Fruit fly (Drosophila melanogaster) whole organism, embryonic: ENCODE results near the gene CG14965.

Experiments used
- Adf1 ChIP-seq: fragments of 200-800 bp; sonication (Bioruptor generic); IDR thresholded peaks from 2 replicates; pipeline ENCODE4 v1.3.6; 2022; ENCODE audit warnings: missing biosample characterization, missing genetic modification characterization
- Bgb ChIP-seq: fragments of 200-800 bp; sonication (Bioruptor generic); IDR thresholded peaks from 2 replicates; pipeline ENCODE4 v1.3.6; 2022; ENCODE audit warnings: missing biosample characterization, missing genetic modification characterization; ENCODE audit not compliant: partially characterized antibody
- CG10209 ChIP-seq: fragments of 200-800 bp; sonication (Bioruptor generic); optimal IDR thresholded peaks from 3 replicates; lab custom pipeline; 2017; ENCODE audit warnings: missing biosample characterization, mild to moderate bottlenecking, missing genetic modification characterization, missing genetic modification reagents
- CG10267 ChIP-seq: fragments of 200-800 bp; sonication (Bioruptor generic); optimal IDR thresholded peaks from 2 replicates; lab custom pipeline; 2018; ENCODE audit warnings: missing biosample characterization, mild to moderate bottlenecking, missing genetic modification characterization, moderate library complexity
- CG12071 ChIP-seq: fragments of 200-800 bp; sonication (Bioruptor generic); optimal IDR thresholded peaks from 3 replicates; lab custom pipeline; 2018; ENCODE audit warnings: missing biosample characterization, mild to moderate bottlenecking, missing genetic modification characterization
- CG15011 ChIP-seq: fragments of 200-800 bp; sonication (Bioruptor generic); optimal IDR thresholded peaks from 3 replicates; lab custom pipeline; 2018; ENCODE audit warnings: missing biosample characterization, mild to moderate bottlenecking, missing genetic modification characterization
- CG17829 ChIP-seq: fragments of 200-800 bp; optimal IDR thresholded peaks from 2 replicates; lab custom pipeline; 2019; ENCODE audit warnings: missing biosample characterization, mild to moderate bottlenecking, missing genetic modification characterization, moderate library complexity
- CG2875 ChIP-seq: fragments of 200-800 bp; sonication (Bioruptor generic); optimal IDR thresholded peaks from 2 replicates; lab custom pipeline; 2017; ENCODE audit warnings: missing biosample characterization, mild to moderate bottlenecking, missing genetic modification characterization, missing genetic modification reagents
- CG30403 ChIP-seq: fragments of 200-800 bp; sonication (Bioruptor generic); optimal IDR thresholded peaks from 3 replicates; lab custom pipeline; 2016; ENCODE audit warnings: missing biosample characterization, missing genetic modification characterization
- CG31365 ChIP-seq: fragments of 200-800 bp; sonication (Bioruptor generic); optimal IDR thresholded peaks from 2 replicates; lab custom pipeline; 2018; ENCODE audit warnings: missing biosample characterization, mild to moderate bottlenecking, missing genetic modification characterization
- CG32532 ChIP-seq: fragments of 200-800 bp; sonication (Bioruptor generic); IDR thresholded peaks from 2 replicates; pipeline ENCODE4 v1.3.6; 2022; ENCODE audit warnings: missing biosample characterization, missing genetic modification characterization
- CG34224 ChIP-seq: fragments of 200-800 bp; sonication (Bioruptor generic); IDR thresholded peaks from 3 replicates; pipeline ENCODE4 v1.3.6; 2022; ENCODE audit warnings: missing biosample characterization, missing genetic modification characterization; ENCODE audit not compliant: partially characterized antibody
- CG4424 ChIP-seq: fragments of 200-800 bp; sonication (Bioruptor generic); optimal IDR thresholded peaks from 3 replicates; lab custom pipeline; 2016; ENCODE audit warnings: missing biosample characterization, missing genetic modification characterization
- CG6765 ChIP-seq: fragments of 200-800 bp; sonication (Bioruptor generic); optimal IDR thresholded peaks from 3 replicates; lab custom pipeline; 2017; ENCODE audit warnings: missing biosample characterization, mild to moderate bottlenecking, missing genetic modification characterization
- CG6791 ChIP-seq: fragments of 200-800 bp; sonication (Bioruptor generic); IDR thresholded peaks from 3 replicates; pipeline ENCODE4 v1.3.6; 2022; ENCODE audit warnings: missing biosample characterization, missing genetic modification characterization; ENCODE audit not compliant: partially characterized antibody
- CG7357 ChIP-seq: fragments of 200-800 bp; sonication (Bioruptor generic); IDR thresholded peaks from 3 replicates; pipeline ENCODE4 v1.3.6; 2022; ENCODE audit warnings: missing biosample characterization, missing genetic modification characterization
- CG7963 ChIP-seq: fragments of 200-800 bp; sonication (Bioruptor generic); IDR thresholded peaks from 3 replicates; pipeline ENCODE4 v1.3.6; 2022; ENCODE audit warnings: missing biosample characterization, missing genetic modification characterization; ENCODE audit not compliant: partially characterized antibody
- CG8388 ChIP-seq: fragments of 200-800 bp; sonication (Bioruptor generic); optimal IDR thresholded peaks from 2 replicates; lab custom pipeline; 2019; ENCODE audit warnings: missing biosample characterization, mild to moderate bottlenecking, missing genetic modification characterization, moderate library complexity
- CG9932 ChIP-seq: fragments of 200-800 bp; sonication (Bioruptor generic); IDR thresholded peaks from 2 replicates; pipeline ENCODE4 v1.3.6; 2022; ENCODE audit warnings: missing biosample characterization, missing genetic modification characterization
- Dad ChIP-seq: fragments of 200-800 bp; sonication (Bioruptor generic); optimal IDR thresholded peaks from 3 replicates; lab custom pipeline; 2016; ENCODE audit warnings: missing biosample characterization, missing genetic modification characterization
- Dref ChIP-seq: fragments of 200-800 bp; sonication (Bioruptor generic); IDR thresholded peaks from 2 replicates; pipeline ENCODE4 v1.3.6; 2022; ENCODE audit warnings: missing biosample characterization, missing genetic modification characterization
- E2f1 ChIP-seq: fragments of 200-800 bp; sonication (Bioruptor generic); IDR thresholded peaks from 2 replicates; pipeline ENCODE4 v1.3.6; 2022; ENCODE audit warnings: missing biosample characterization, missing genetic modification characterization
- ERR ChIP-seq: fragments of 200-800 bp; sonication (Bioruptor generic); optimal IDR thresholded peaks from 2 replicates; lab custom pipeline; 2016; ENCODE audit warnings: missing biosample characterization, missing genetic modification characterization
- Gug ChIP-seq: fragments of 200-800 bp; sonication (Bioruptor generic); IDR thresholded peaks from 4 replicates; pipeline ENCODE4 v1.3.6; 2022; ENCODE audit warnings: missing biosample characterization, missing genetic modification characterization
- HmgZ ChIP-seq: fragments of 200-800 bp; sonication (Bioruptor generic); optimal IDR thresholded peaks from 2 replicates; lab custom pipeline; 2018; ENCODE audit warnings: missing biosample characterization, mild to moderate bottlenecking, missing genetic modification characterization
- MBD-R2 ChIP-seq: fragments of 200-800 bp; sonication (Bioruptor generic); IDR thresholded peaks from 2 replicates; pipeline ENCODE4 v1.3.6; 2022; ENCODE audit warnings: missing biosample characterization, missing genetic modification characterization
- MESR4 ChIP-seq: fragments of 200-800 bp; sonication (Bioruptor generic); optimal IDR thresholded peaks from 2 replicates; lab custom pipeline; 2018; ENCODE audit warnings: missing biosample characterization, mild to moderate bottlenecking, missing genetic modification characterization, moderate library complexity
- NC2β ChIP-seq: fragments of 200-800 bp; sonication (Bioruptor generic); optimal IDR thresholded peaks from 2 replicates; lab custom pipeline; 2016; ENCODE audit warnings: missing biosample characterization, missing genetic modification characterization
- NFAT ChIP-seq: fragments of 200-800 bp; sonication (Bioruptor generic); IDR thresholded peaks from 2 replicates; pipeline ENCODE4 v1.3.6; 2022; ENCODE audit warnings: missing biosample characterization, missing genetic modification characterization
- Opbp ChIP-seq: fragments of 200-800 bp; sonication (Bioruptor generic); IDR thresholded peaks from 3 replicates; pipeline ENCODE4 v1.3.6; 2022; ENCODE audit warnings: missing biosample characterization, missing genetic modification characterization; ENCODE audit not compliant: partially characterized antibody
- PHDP ChIP-seq: fragments of 200-800 bp; sonication (Bioruptor generic); optimal IDR thresholded peaks from 3 replicates; lab custom pipeline; 2018; ENCODE audit warnings: missing biosample characterization, mild to moderate bottlenecking, missing genetic modification characterization, moderate library complexity
- Sin3A ChIP-seq: fragments of >200 bp; optimal IDR thresholded peaks from 2 replicates; lab custom pipeline; 2018
- Sry-δ ChIP-seq: fragments of 200-800 bp; sonication (Bioruptor generic); optimal IDR thresholded peaks from 2 replicates; lab custom pipeline; 2016; ENCODE audit warnings: missing biosample characterization, missing genetic modification characterization
- Usf ChIP-seq: fragments of 200-800 bp; sonication (Bioruptor generic); optimal IDR thresholded peaks from 2 replicates; lab custom pipeline; 2017; ENCODE audit warnings: missing genotype, missing biosample characterization, missing genetic modification characterization
- Xbp1 ChIP-seq: fragments of 200-800 bp; sonication (Bioruptor generic); optimal IDR thresholded peaks from 3 replicates; lab custom pipeline; 2016; ENCODE audit warnings: missing biosample characterization, mild to moderate bottlenecking, missing genetic modification characterization
- al ChIP-seq: fragments of 200-800 bp; sonication (Bioruptor generic); IDR thresholded peaks from 2 replicates; pipeline ENCODE4 v1.3.6; 2022; ENCODE audit warnings: missing biosample characterization, missing genetic modification characterization
- chinmo ChIP-seq: fragments of 200-800 bp; sonication (Bioruptor generic); IDR thresholded peaks from 4 replicates; pipeline ENCODE4 v1.3.6; 2022; ENCODE audit warnings: missing biosample characterization, missing genetic modification characterization; ENCODE audit not compliant: partially characterized antibody
- ci ChIP-seq: fragments of 200-800 bp; sonication (Bioruptor generic); IDR thresholded peaks from 3 replicates; pipeline ENCODE4 v1.3.6; 2022; ENCODE audit warnings: missing biosample characterization, missing genetic modification characterization
- dpn ChIP-seq, 2 experiments: fragments of 200-800 bp; sonication (Bioruptor generic); optimal IDR thresholded peaks; 3 replicates each; lab custom pipeline; 2016; ENCODE audit warnings: missing biosample characterization in 2 of 2, missing genetic modification characterization in 2 of 2
- dysf ChIP-seq: fragments of 200-800 bp; sonication (Bioruptor generic); IDR thresholded peaks from 3 replicates; pipeline ENCODE4 v1.3.6; 2022; ENCODE audit warnings: missing biosample characterization, missing genetic modification characterization
- hbn ChIP-seq: fragments of 200-800 bp; sonication (Bioruptor generic); IDR thresholded peaks from 2 replicates; pipeline ENCODE4 v1.3.6; 2022; ENCODE audit warnings: missing biosample characterization, missing genetic modification characterization; ENCODE audit not compliant: partially characterized antibody
- her ChIP-seq: fragments of 200-800 bp; sonication (Bioruptor generic); optimal IDR thresholded peaks from 2 replicates; lab custom pipeline; 2016; ENCODE audit warnings: missing biosample characterization, missing genetic modification characterization
- kah ChIP-seq: fragments of 200-800 bp; sonication (Bioruptor generic); optimal IDR thresholded peaks from 2 replicates; lab custom pipeline; 2018; ENCODE audit warnings: missing biosample characterization, mild to moderate bottlenecking, missing genetic modification characterization
- kay ChIP-seq: fragments of 200-800 bp; sonication (Bioruptor generic); optimal IDR thresholded peaks from 2 replicates; lab custom pipeline; 2016; ENCODE audit warnings: missing biosample characterization, missing genetic modification characterization
- lbe ChIP-seq: fragments of 200-800 bp; sonication (Bioruptor generic); optimal IDR thresholded peaks from 2 replicates; lab custom pipeline; 2016; ENCODE audit warnings: missing biosample characterization, mild to moderate bottlenecking, missing genetic modification characterization
- shn ChIP-seq: fragments of 200-800 bp; sonication (Bioruptor generic); optimal IDR thresholded peaks from 3 replicates; lab custom pipeline; 2016; ENCODE audit warnings: missing biosample characterization, missing genetic modification characterization
- so ChIP-seq: fragments of 200-800 bp; sonication (Bioruptor generic); IDR thresholded peaks from 3 replicates; pipeline ENCODE4 v1.3.6; 2022; ENCODE audit warnings: missing biosample characterization, missing genetic modification characterization
- unc-4 ChIP-seq: fragments of 200-800 bp; sonication (Bioruptor generic); IDR thresholded peaks from 2 replicates; pipeline ENCODE4 v1.3.6; 2022; ENCODE audit warnings: missing biosample characterization, missing genetic modification characterization; ENCODE audit not compliant: partially characterized antibody
- vnd ChIP-seq: fragments of 200-800 bp; sonication (Bioruptor generic); IDR thresholded peaks from 3 replicates; pipeline ENCODE4 v1.3.6; 2022; ENCODE audit warnings: missing biosample characterization, missing genetic modification characterization; ENCODE audit not compliant: partially characterized antibody
- zfh1 ChIP-seq: fragments of 200-800 bp; sonication (Bioruptor generic); IDR thresholded peaks from 3 replicates; pipeline ENCODE4 v1.3.6; 2022; ENCODE audit warnings: missing biosample characterization, missing genetic modification characterization

The CG14965 gene

dm6 chr3L:3164951-3165350 is 27.3 kb downstream of the CG14965 start, which contains the start of gene CG32280 (continued):
- TF ChIP-seq CG9932 (GFP tag; lab: Robert Waterston, UW) (peak; percentile 63), lbe (GFP tag; lab: Kevin White, UChicago) (no peak), MESR4 (GFP tag; lab: Kevin White, UChicago) (peak; percentile 84), Dref (GFP tag; lab: Robert Waterston, UW) (peak; percentile 96), CG34224 (peak; percentile 90), Bgb (peak; percentile 95), Opbp (GFP tag; lab: Robert Waterston, UW) (peak; percentile 87; the same call in 2 of the 3 replicates), so (GFP tag; lab: Robert Waterston, UW) (0 out of 3 replicates have a peak, but pooled peaks have one; percentile 32), kay (GFP tag; lab: Kevin White, UChicago) (no peak), ci (GFP tag; lab: Robert Waterston, UW) (peak; percentile 68; the same call in 1 of the 3 replicates), NC2β (GFP tag; lab: Kevin White, UChicago) (peak; percentile 33), Usf (no peak), dpn (GFP tag; optimal IDR thresholded peaks at IDR 0.05; lab: Kevin White, UChicago) (peak; percentile 13 to 38), Sry-δ (peak; percentile 80), Dad (GFP tag; lab: Kevin White, UChicago) (peak; percentile 32), her (GFP tag; lab: Kevin White, UChicago) (peak; percentile 37), CG30403 (GFP tag; lab: Kevin White, UChicago) (peak; percentile 6), CG31365 (tag; lab: Kevin White, UChicago) (no peak), CG7357 (GFP tag; lab: Robert Waterston, UW) (no peak), E2f1 (no peak), kah (GFP tag; lab: Kevin White, UChicago) (no peak), al (GFP tag; lab: Robert Waterston, UW) (no peak), shn (GFP tag; lab: Kevin White, UChicago) (peak; percentile 56), CG17829 (peak; percentile 33), CG6765 (GFP tag; lab: Kevin White, UChicago) (peak; percentile 20), vnd (GFP tag; lab: Robert Waterston, UW) (peak; percentile 84), Adf1 (GFP tag; lab: Robert Waterston, UW) (0 out of 2 replicates have a peak, but pooled peaks have one; percentile 12), CG8388 (GFP tag; lab: Kevin White, UChicago) (no peak), PHDP (tag; lab: Kevin White, UChicago) (peak; percentile 4), CG10209 (GFP tag; lab: Kevin White, UChicago) (no peak), CG4424 (GFP tag; lab: Kevin White, UChicago) (peak; percentile 6), dysf (GFP tag; lab: Robert Waterston, UW) (peak; percentile 35; the same call in 1 of the 3 replicates), MBD-R2 (GFP tag; lab: Robert Waterston, UW) (peak; percentile 82), zfh1 (GFP tag; lab: Robert Waterston, UW) (0 out of 3 replicates have a peak, but pooled peaks have one; percentile 51), ERR (GFP tag; lab: Kevin White, UChicago) (peak; percentile 5), NFAT (peak; percentile 40; the same call in 1 of the 2 replicates), unc-4 (GFP tag; lab: Robert Waterston, UW) (peak; percentile 90), HmgZ (tag; lab: Kevin White, UChicago) (peak; percentile 59), CG32532 (GFP tag; lab: Robert Waterston, UW) (peak; percentile 32; the same call in 1 of the 2 replicates), CG15011 (GFP tag; lab: Kevin White, UChicago) (no peak), hbn (GFP tag; lab: Robert Waterston, UW) (peak; percentile 91), CG7963 (GFP tag; lab: Robert Waterston, UW) (peak; percentile 66; the same call in 2 of the 3 replicates), CG2875 (GFP tag; lab: Kevin White, UChicago) (no peak), Xbp1 (GFP tag; lab: Kevin White, UChicago) (peak; percentile 13), chinmo (GFP tag; lab: Robert Waterston, UW) (peak; percentile 92; the same call in 3 of the 4 replicates), Gug (GFP tag; lab: Robert Waterston, UW) (peak; percentile 45; the same call in 2 of the 4 replicates), Sin3A (lab: Kevin White, UChicago) (peak; percentile 41), CG12071 (GFP tag; lab: Kevin White, UChicago) (no peak), CG10267 (tag; lab: Kevin White, UChicago) (peak; percentile 48), CG6791 (GFP tag; lab: Robert Waterston, UW) (peak; percentile 89)
